Worm (Caenorhabditis elegans) whole organism, L3 larva: ENCODE data around the gene K09G1.1.

Experiments
- ama-1 ChIP-seq: fragments of 150-350 bp; optimal IDR thresholded peaks from 2 replicates; lab custom pipeline; 2018
- ceh-9 ChIP-seq: sonication (generic microtip); optimal IDR thresholded peaks from 2 replicates; lab custom pipeline; 2018; ENCODE audit warnings: missing biosample characterization, missing genetic modification characterization
- elt-1 ChIP-seq: fragments of 150-350 bp; optimal IDR thresholded peaks from 2 replicates; lab custom pipeline; 2014; ENCODE audit warnings: missing biosample characterization, missing genetic modification characterization
- elt-2 ChIP-seq: sonication (generic microtip); optimal IDR thresholded peaks from 2 replicates; lab custom pipeline; 2016; ENCODE audit warnings: missing genetic modification reagents, mild to moderate bottlenecking, missing genetic modification characterization, missing compliant biosample characterization
- elt-3 ChIP-seq, 3 experiments: fragments of 150-350 bp in 1 of 3; sonication (generic microtip) in 2 of 3; optimal IDR thresholded peaks; 2 replicates in 2 of 3; 4 replicates in 1 of 3; lab custom pipeline; 2014 to 2017; ENCODE audit warnings: missing biosample characterization in 3 of 3, missing genetic modification characterization in 3 of 3
- fos-1 ChIP-seq: fragments of 150-350 bp; optimal IDR thresholded peaks from 2 replicates; lab custom pipeline; 2014; ENCODE audit warnings: missing biosample characterization, missing genetic modification characterization
- mml-1 ChIP-seq: fragments of 150-350 bp; sonication (generic microtip); optimal IDR thresholded peaks from 3 replicates; lab custom pipeline; 2014; ENCODE audit warnings: missing biosample characterization, missing genetic modification characterization
- snpc-4 ChIP-seq: fragments of 150-350 bp; optimal IDR thresholded peaks from 2 replicates; lab custom pipeline; 2014; ENCODE audit warnings: missing biosample characterization, missing genetic modification characterization
- tbx-2 ChIP-seq: sonication (generic microtip); optimal IDR thresholded peaks from 2 replicates; lab custom pipeline; 2016; ENCODE audit warnings: mild to moderate bottlenecking, missing genetic modification characterization, missing compliant biosample characterization

DNA sequence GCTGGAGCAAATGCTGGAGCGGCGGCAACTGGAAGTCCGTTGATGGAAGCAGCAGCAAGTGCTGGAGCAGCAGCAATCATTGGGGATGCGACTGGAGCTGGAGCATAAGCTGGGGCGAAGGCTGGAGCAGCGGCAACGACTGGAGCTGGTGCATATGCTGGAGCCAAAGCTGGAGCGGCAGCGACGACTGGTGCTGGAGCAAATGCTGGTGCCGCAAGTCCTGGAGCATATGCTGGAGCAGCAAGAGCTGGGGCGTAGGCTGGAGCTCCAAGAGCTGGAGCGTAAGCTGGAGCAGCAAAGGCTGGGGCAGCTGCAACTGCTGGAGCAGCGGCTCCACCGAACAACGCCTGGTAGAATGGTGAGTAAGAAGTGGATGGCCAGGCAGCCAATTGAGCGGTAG lies 35.1 kb downstream of the K09G1.1 start:
- TF ChIP-seq elt-3 (tag; optimal IDR thresholded peaks at IDR 0.05; lab: Kevin White, UChicago) (no peak), ceh-9 (tag; lab: Kevin White, UChicago) (no peak), elt-1 (tag; lab: Kevin White, UChicago) (no peak), snpc-4 (no peak), elt-2 (tag; lab: Kevin White, UChicago) (no peak), mml-1 (no peak), tbx-2 (tag; lab: Kevin White, UChicago) (no peak), ama-1 (lab: Kevin White, UChicago) (no peak), fos-1 (tag; lab: Kevin White, UChicago) (no peak)
